Fruit fly (Drosophila melanogaster): ENCODE results near the gene Ets96B.

The Ets96B gene

dm6 chr3R:24810844-24811625 lies 23.2 kb downstream of the Ets96B start (continued):
- TF ChIP-seq Fer1 (GFP tag; optimal IDR thresholded peaks at IDR 0.05) = peak; percentile 88
- peak; percentile 79 for TF ChIP-seq Rx (GFP tag; IDR thresholded peaks at IDR 0.05)
- peak; percentile 84 for TF ChIP-seq CG11247 (GFP tag; IDR thresholded peaks at IDR 0.05)
- peak; percentile 90 for TF ChIP-seq mam (GFP tag; optimal IDR thresholded peaks at IDR 0.05)
- peak; percentile 87 for TF ChIP-seq az2 (GFP tag; optimal IDR thresholded peaks at IDR 0.05)
- peak; percentile 63 for TF ChIP-seq Nf-YB (GFP tag; optimal IDR thresholded peaks at IDR 0.05)
- TF ChIP-seq mld (GFP tag; IDR thresholded peaks at IDR 0.05; ENCODE audit: partially characterized antibody) = 0 out of 3 replicates have a peak, but pooled peaks have one; percentile 20
- TF ChIP-seq C15 (GFP tag; IDR thresholded peaks at IDR 0.05) = peak; percentile 83
- no peak for TF ChIP-seq CG14860 (GFP tag; IDR thresholded peaks at IDR 0.05; ENCODE audit: partially characterized antibody)
- peak; percentile 43 for TF ChIP-seq sqz (GFP tag; optimal IDR thresholded peaks at IDR 0.05)
- no peak for TF ChIP-seq usp (GFP tag; optimal IDR thresholded peaks at IDR 0.05)
- TF ChIP-seq chn (GFP tag; optimal IDR thresholded peaks at IDR 0.05) = peak; percentile 75
- peak; percentile 73 for TF ChIP-seq btn (GFP tag; optimal IDR thresholded peaks at IDR 0.05)
- TF ChIP-seq CG3995 (GFP tag; optimal IDR thresholded peaks at IDR 0.05) = peak; percentile 54
- no peak for TF ChIP-seq CG8478 (optimal IDR thresholded peaks at IDR 0.05)
- TF ChIP-seq CG18476 (GFP tag; optimal IDR thresholded peaks at IDR 0.05) = peak; percentile 83
- TF ChIP-seq CG31388 (GFP tag; optimal IDR thresholded peaks at IDR 0.05) = peak; percentile 28
- TF ChIP-seq twi (tag; optimal IDR thresholded peaks at IDR 0.05) = peak; percentile 76
- 0 out of 2 replicates have a peak, but pooled peaks have one; percentile 12 for TF ChIP-seq sim (GFP tag; IDR thresholded peaks at IDR 0.05)
- peak; percentile 93 for TF ChIP-seq CG18599 (GFP tag; optimal IDR thresholded peaks at IDR 0.05)
- TF ChIP-seq CG3838 (GFP tag; optimal IDR thresholded peaks at IDR 0.05) = peak; percentile 42
- no peak for TF ChIP-seq CG7271 (tag; optimal IDR thresholded peaks at IDR 0.05)
- peak; percentile 86 for TF ChIP-seq H15 (GFP tag; IDR thresholded peaks at IDR 0.05)
- peak; percentile 68 for TF ChIP-seq da (GFP tag; optimal IDR thresholded peaks at IDR 0.05)
- TF ChIP-seq CG31224 (GFP tag; IDR thresholded peaks at IDR 0.05) = peak; percentile 78
- peak; percentile 79 for TF ChIP-seq Ssrp (tag; optimal IDR thresholded peaks at IDR 0.05)
- TF ChIP-seq shn (GFP tag; optimal IDR thresholded peaks at IDR 0.05) = peak; percentile 77
- TF ChIP-seq CG12071 (GFP tag; optimal IDR thresholded peaks at IDR 0.05) = peak; percentile 94
- peak; percentile 81 for TF ChIP-seq CG1792 (GFP tag; optimal IDR thresholded peaks at IDR 0.05)
- TF ChIP-seq ftz-f1 (GFP tag; optimal IDR thresholded peaks at IDR 0.05) = peak; percentile 40
- TF ChIP-seq CG13123 (GFP tag; optimal IDR thresholded peaks at IDR 0.05) = peak; percentile 73
- TF ChIP-seq CG16863 (GFP tag; optimal IDR thresholded peaks at IDR 0.05) = peak; percentile 85
- peak; percentile 89 for TF ChIP-seq HLH3B (GFP tag; IDR thresholded peaks at IDR 0.05)
- TF ChIP-seq gcm (GFP tag; optimal IDR thresholded peaks at IDR 0.05) = peak; percentile 82
- no peak for TF ChIP-seq CG42726 (GFP tag; IDR thresholded peaks at IDR 0.05; ENCODE audit: partially characterized antibody)
- TF ChIP-seq CG4404 (GFP tag; IDR thresholded peaks at IDR 0.05) = peak; percentile 61
- TF ChIP-seq vnd (GFP tag; IDR thresholded peaks at IDR 0.05; ENCODE audit: partially characterized antibody) = no peak
- peak; percentile 70 for TF ChIP-seq CG1602 (GFP tag; optimal IDR thresholded peaks at IDR 0.05)
- peak; percentile 81 for TF ChIP-seq CG18262 (tag; optimal IDR thresholded peaks at IDR 0.05)
- TF ChIP-seq NC2α (GFP tag; optimal IDR thresholded peaks at IDR 0.05) = peak; percentile 25
- TF ChIP-seq gsb (GFP tag; IDR thresholded peaks at IDR 0.05) = peak; percentile 87
- TF ChIP-seq CG9437 (GFP tag; optimal IDR thresholded peaks at IDR 0.05) = peak; percentile 76
- peak; percentile 87 for TF ChIP-seq B-H1 (GFP tag; IDR thresholded peaks at IDR 0.05)
- no peak for TF ChIP-seq CG3065 (GFP tag; optimal IDR thresholded peaks at IDR 0.05)
- peak; percentile 70 for TF ChIP-seq kah (GFP tag; optimal IDR thresholded peaks at IDR 0.05)
- peak; percentile 73 for TF ChIP-seq D19B (GFP tag; optimal IDR thresholded peaks at IDR 0.05)
- peak; percentile 87 for TF ChIP-seq E2f1 (GFP tag; IDR thresholded peaks at IDR 0.05)
- TF ChIP-seq trh (GFP tag; optimal IDR thresholded peaks at IDR 0.05) = no peak
- no peak for TF ChIP-seq CG15479 (GFP tag; optimal IDR thresholded peaks at IDR 0.05)
- TF ChIP-seq B-H2 (GFP tag; optimal IDR thresholded peaks at IDR 0.05) = peak; percentile 80
